Worm (Caenorhabditis elegans): ENCODE data around the gene ZK673.1.
A peak's percentile ranks its signal among the peaks of the same experiment; 100 is the strongest.

Gene ZK673.1

ce11 chrII:10439976-10440375 is 3.0 kb upstream of the ZK673.1 start, which contains the start of gene E04D5.4:
E04D5.4 (plus strand) TSS chrII:10440276.
- no peak for TF ChIP-seq F37B4.10 (GFP tag; IDR thresholded peaks at IDR 0.05)
- TF ChIP-seq zfh-2 (GFP tag; conservative IDR thresholded peaks at IDR 0.05) = no peak
- no peak for TF ChIP-seq ccch-3 (GFP tag; optimal IDR thresholded peaks at IDR 0.05)
- TF ChIP-seq die-1 (tag; optimal IDR thresholded peaks at IDR 0.05) = no peak

ce11 chrII:10443898-10444297 is 952 bp downstream of the ZK673.1 start:
- TF ChIP-seq nhr-80 (tag; optimal IDR thresholded peaks at IDR 0.05) = peak; percentile 75
- no peak for TF ChIP-seq somi-1 (GFP tag; optimal IDR thresholded peaks at IDR 0.05)

ce11 chrII:10444971-10445707 is 2.2 kb downstream of the ZK673.1 start:
- no peak for TF ChIP-seq sdz-38 (tag; optimal IDR thresholded peaks at IDR 0.05)
- TF ChIP-seq dpl-1 (GFP tag; optimal IDR thresholded peaks at IDR 0.05) = no peak
- no peak for TF ChIP-seq hsf-1 (GFP tag; IDR thresholded peaks at IDR 0.05)
- TF ChIP-seq attf-6 (GFP tag; IDR thresholded peaks at IDR 0.05) = no peak
- no peak for TF ChIP-seq sea-2 (GFP tag; IDR thresholded peaks at IDR 0.05)
- no peak for TF ChIP-seq B0336.3 (GFP tag; IDR thresholded peaks at IDR 0.05)
- TF ChIP-seq zim-3 (tag; optimal IDR thresholded peaks at IDR 0.05) = no peak
- no peak for TF ChIP-seq dox-1 (GFP tag; IDR thresholded peaks at IDR 0.05)
- peak; percentile 57 for TF ChIP-seq xnd-1 (tag; optimal IDR thresholded peaks at IDR 0.05)
- TF ChIP-seq snpc-1.3 (tag; optimal IDR thresholded peaks at IDR 0.05; ENCODE audit: insufficient read depth) = no peak
- no peak for TF ChIP-seq hrde-1 (tag; optimal IDR thresholded peaks at IDR 0.05; ENCODE audit: borderline replicate concordance)
- no peak for TF ChIP-seq cebp-1 (GFP tag; IDR thresholded peaks at IDR 0.05)
- TF ChIP-seq cebp-1 (tag; optimal IDR thresholded peaks at IDR 0.05) = no peak
- peak; percentile 83 for TF ChIP-seq madf-6 (GFP tag; IDR thresholded peaks at IDR 0.05)
- TF ChIP-seq die-1 (tag; optimal IDR thresholded peaks at IDR 0.05) = no peak
- TF ChIP-seq ceh-100 (GFP tag; IDR thresholded peaks at IDR 0.05) = no peak
- TF ChIP-seq madf-8 (GFP tag; conservative IDR thresholded peaks at IDR 0.05) = peak; percentile 86
- TF ChIP-seq snpc-3.4 (tag; optimal IDR thresholded peaks at IDR 0.05) = peak; percentile 28
- no peak for TF ChIP-seq ztf-3 (GFP tag; optimal IDR thresholded peaks at IDR 0.05)
- TF ChIP-seq him-1 (tag; optimal IDR thresholded peaks at IDR 0.05) = no peak
- no peak for TF ChIP-seq atf-7 (tag; optimal IDR thresholded peaks at IDR 0.05)
- TF ChIP-seq akir-1 (GFP tag; optimal IDR thresholded peaks at IDR 0.05) = no peak
- no peak for TF ChIP-seq snpc-1.1 (tag; optimal IDR thresholded peaks at IDR 0.05; ENCODE audit: insufficient read depth)
- TF ChIP-seq lin-54 (GFP tag; optimal IDR thresholded peaks at IDR 0.05) = no peak
- no peak for TF ChIP-seq hlh-26 (GFP tag; conservative IDR thresholded peaks at IDR 0.05)
- no peak for TF ChIP-seq hmg-20 (GFP tag; IDR thresholded peaks at IDR 0.05)
- no peak for TF ChIP-seq F37B4.10 (GFP tag; IDR thresholded peaks at IDR 0.05)
- TF ChIP-seq lsl-1 (GFP tag; optimal IDR thresholded peaks at IDR 0.05) = peak; percentile 76
- TF ChIP-seq ceh-27 (GFP tag; optimal IDR thresholded peaks at IDR 0.05) = no peak

ce11 chrII:10445738-10446137 is 2.8 kb downstream of the ZK673.1 start:
- TF ChIP-seq hmg-1.2 (GFP tag; IDR thresholded peaks at IDR 0.05) (peak; percentile 20; the same call in 1 of the 2 replicates), egl-44 (GFP tag; IDR thresholded peaks at IDR 0.05) (no peak), nfya-1 (tag; optimal IDR thresholded peaks at IDR 0.05; ENCODE audit: borderline replicate concordance, insufficient read depth) (no peak), hlh-12 (tag; optimal IDR thresholded peaks at IDR 0.05) (no peak), ceh-27 (GFP tag; optimal IDR thresholded peaks at IDR 0.05) (no peak), snpc-3.4 (tag; optimal IDR thresholded peaks at IDR 0.05) (no peak), Y67H2A.10 (GFP tag; conservative IDR thresholded peaks at IDR 0.05) (no peak), ztf-26 (tag; optimal IDR thresholded peaks at IDR 0.05) (no peak), madf-3 (GFP tag; IDR thresholded peaks at IDR 0.05) (no peak), ztf-22 (GFP tag; optimal IDR thresholded peaks at IDR 0.05) (no peak), Y95B8A.8 (GFP tag; IDR thresholded peaks at IDR 0.05) (no peak), ets-4 (GFP tag; optimal IDR thresholded peaks at IDR 0.05) (no peak), lir-1 (GFP tag; conservative IDR thresholded peaks at IDR 0.05) (no peak), aptf-2 (GFP tag; conservative IDR thresholded peaks at IDR 0.05) (no peak)
